Worm (Caenorhabditis elegans) whole organism, L3 larva: ENCODE measurements around the gene F02C12.3.

Source experiments
- R02D3.7 ChIP-seq: fragments of 150-350 bp; optimal IDR thresholded peaks from 2 replicates; lab custom pipeline; 2014; ENCODE audit warnings: missing biosample characterization, missing genetic modification characterization
- ZK546.5 ChIP-seq: sonication (generic microtip); optimal IDR thresholded peaks from 2 replicates; lab custom pipeline; 2017; ENCODE audit warnings: missing biosample characterization, missing genetic modification characterization
- aly-2 ChIP-seq: fragments of 150-350 bp; optimal IDR thresholded peaks from 2 replicates; lab custom pipeline; 2014; ENCODE audit warnings: missing biosample characterization, missing genetic modification characterization
- ama-1 ChIP-seq: fragments of 150-350 bp; optimal IDR thresholded peaks from 2 replicates; lab custom pipeline; 2018
- ceh-16 ChIP-seq: sonication (generic microtip); optimal IDR thresholded peaks from 2 replicates; lab custom pipeline; 2017; ENCODE audit warnings: missing biosample characterization, missing genetic modification characterization
- ceh-28 ChIP-seq: fragments of 150-350 bp; optimal IDR thresholded peaks from 2 replicates; lab custom pipeline; 2014; ENCODE audit warnings: missing biosample characterization, missing genetic modification reagents, missing genetic modification characterization
- ceh-82 ChIP-seq: fragments of 150-350 bp; optimal IDR thresholded peaks from 2 replicates; lab custom pipeline; 2014; ENCODE audit warnings: missing biosample characterization, missing genetic modification characterization
- ceh-9 ChIP-seq: sonication (generic microtip); optimal IDR thresholded peaks from 2 replicates; lab custom pipeline; 2018; ENCODE audit warnings: missing biosample characterization, missing genetic modification characterization
- daf-12 ChIP-seq: fragments of 150-350 bp; optimal IDR thresholded peaks from 2 replicates; lab custom pipeline; 2014; ENCODE audit warnings: missing biosample characterization, missing genetic modification reagents, missing genetic modification characterization
- egl-27 ChIP-seq: sonication (generic microtip); optimal IDR thresholded peaks from 4 replicates; lab custom pipeline; 2017; ENCODE audit warnings: missing biosample characterization, missing genetic modification reagents, missing genetic modification characterization
- egl-5 ChIP-seq: fragments of 150-350 bp; optimal IDR thresholded peaks from 2 replicates; lab custom pipeline; 2017; ENCODE audit warnings: missing biosample characterization, missing genetic modification reagents, missing genetic modification characterization, inconsistent platforms
- elt-1 ChIP-seq: fragments of 150-350 bp; optimal IDR thresholded peaks from 2 replicates; lab custom pipeline; 2014; ENCODE audit warnings: missing biosample characterization, missing genetic modification characterization
- elt-2 ChIP-seq: sonication (generic microtip); optimal IDR thresholded peaks from 2 replicates; lab custom pipeline; 2016; ENCODE audit warnings: missing genetic modification reagents, mild to moderate bottlenecking, missing genetic modification characterization, missing compliant biosample characterization
- elt-3 ChIP-seq, 3 experiments: fragments of 150-350 bp in 1 of 3; sonication (generic microtip) in 2 of 3; optimal IDR thresholded peaks; 2 replicates in 2 of 3; 4 replicates in 1 of 3; lab custom pipeline; 2014 to 2017; ENCODE audit warnings: missing biosample characterization in 3 of 3, missing genetic modification characterization in 3 of 3
- eor-1 ChIP-seq, 2 experiments: fragments of 150-350 bp; optimal IDR thresholded peaks; 2 replicates each; lab custom pipeline; 2014 to 2018; ENCODE audit warnings: missing biosample characterization in 2 of 2, missing genetic modification characterization in 2 of 2
- fkh-10 ChIP-seq: sonication (generic microtip); optimal IDR thresholded peaks from 2 replicates; lab custom pipeline; 2017; ENCODE audit warnings: missing biosample characterization, missing genetic modification reagents, missing genetic modification characterization
- fkh-2 ChIP-seq: fragments of 150-350 bp; optimal IDR thresholded peaks from 2 replicates; lab custom pipeline; 2014; ENCODE audit warnings: missing biosample characterization, missing genetic modification reagents, missing genetic modification characterization
- fos-1 ChIP-seq: fragments of 150-350 bp; optimal IDR thresholded peaks from 2 replicates; lab custom pipeline; 2014; ENCODE audit warnings: missing biosample characterization, missing genetic modification characterization
- hmg-11 ChIP-seq: sonication (generic microtip); optimal IDR thresholded peaks from 2 replicates; lab custom pipeline; 2016; ENCODE audit warnings: missing genetic modification characterization, missing compliant biosample characterization
- jun-1 ChIP-seq: fragments of 150-350 bp; optimal IDR thresholded peaks from 2 replicates; lab custom pipeline; 2014; ENCODE audit warnings: missing biosample characterization, missing genetic modification reagents, missing genetic modification characterization
- lin-15B ChIP-seq: fragments of 150-350 bp; optimal IDR thresholded peaks from 2 replicates; lab custom pipeline; 2014; ENCODE audit warnings: missing biosample characterization, missing genetic modification characterization
- lin-39 ChIP-seq: fragments of 150-350 bp; optimal IDR thresholded peaks from 2 replicates; lab custom pipeline; 2018; ENCODE audit warnings: missing biosample characterization, missing genetic modification reagents, missing genetic modification characterization
- lsy-12 ChIP-seq: sonication (generic microtip); optimal IDR thresholded peaks from 2 replicates; lab custom pipeline; 2016; ENCODE audit warnings: mild to moderate bottlenecking, missing genetic modification characterization, missing compliant biosample characterization
- mdl-1 ChIP-seq: fragments of 150-350 bp; optimal IDR thresholded peaks from 2 replicates; lab custom pipeline; 2014; ENCODE audit warnings: missing biosample characterization, missing genetic modification characterization
- mml-1 ChIP-seq: fragments of 150-350 bp; sonication (generic microtip); optimal IDR thresholded peaks from 3 replicates; lab custom pipeline; 2014; ENCODE audit warnings: missing biosample characterization, missing genetic modification characterization
- nfya-1 ChIP-seq: sonication (generic microtip); optimal IDR thresholded peaks from 2 replicates; lab custom pipeline; 2017; ENCODE audit warnings: missing genetic modification characterization, mild to moderate bottlenecking, missing compliant biosample characterization, antibody characterized with exemption, moderate library complexity; ENCODE audit not compliant: insufficient read depth
- nhr-11 ChIP-seq: fragments of 150-350 bp; optimal IDR thresholded peaks from 2 replicates; lab custom pipeline; 2014; ENCODE audit warnings: missing biosample characterization, missing genetic modification characterization
- nhr-12 ChIP-seq: fragments of 150-350 bp; optimal IDR thresholded peaks from 2 replicates; lab custom pipeline; 2014; ENCODE audit warnings: missing biosample characterization, missing genetic modification characterization
- nhr-23 ChIP-seq: fragments of 150-350 bp; optimal IDR thresholded peaks from 2 replicates; lab custom pipeline; 2014; ENCODE audit warnings: missing biosample characterization, missing genetic modification reagents, missing genetic modification characterization
- nhr-237 ChIP-seq: fragments of 150-350 bp; optimal IDR thresholded peaks from 2 replicates; lab custom pipeline; 2014; ENCODE audit warnings: missing biosample characterization, missing genetic modification characterization
- nhr-25 ChIP-seq: sonication (generic microtip); optimal IDR thresholded peaks from 2 replicates; lab custom pipeline; 2017; ENCODE audit warnings: missing biosample characterization, missing genetic modification characterization
- nhr-28 ChIP-seq: fragments of 150-350 bp; optimal IDR thresholded peaks from 2 replicates; lab custom pipeline; 2014; ENCODE audit warnings: missing biosample characterization, missing genetic modification characterization
- nhr-43 ChIP-seq: sonication (generic microtip); optimal IDR thresholded peaks from 2 replicates; lab custom pipeline; 2016; ENCODE audit warnings: mild to moderate bottlenecking, missing genetic modification characterization, missing compliant biosample characterization; ENCODE audit not compliant: poor library complexity, severe bottlenecking
- nhr-67 ChIP-seq: fragments of 150-350 bp; optimal IDR thresholded peaks from 2 replicates; lab custom pipeline; 2014; ENCODE audit warnings: missing biosample characterization, missing genetic modification characterization
- nhr-76 ChIP-seq: fragments of 150-350 bp; sonication (generic microtip); optimal IDR thresholded peaks from 5 replicates; lab custom pipeline; 2014; ENCODE audit warnings: missing biosample characterization, missing genetic modification characterization
- nhr-77 ChIP-seq: fragments of 150-350 bp; optimal IDR thresholded peaks from 2 replicates; lab custom pipeline; 2014; ENCODE audit warnings: missing biosample characterization, missing genetic modification characterization
- pha-4 ChIP-seq: fragments of 150-350 bp; optimal IDR thresholded peaks from 2 replicates; lab custom pipeline; 2014; ENCODE audit warnings: missing biosample characterization, missing genetic modification reagents, missing genetic modification characterization
- pqm-1 ChIP-seq: fragments of 150-350 bp; optimal IDR thresholded peaks from 2 replicates; lab custom pipeline; 2017; ENCODE audit warnings: missing biosample characterization, missing genetic modification characterization, inconsistent platforms
- sea-2 ChIP-seq: fragments of 150-350 bp; sonication (generic microtip); optimal IDR thresholded peaks from 4 replicates; lab custom pipeline; 2014; ENCODE audit warnings: missing biosample characterization, missing genetic modification reagents, missing genetic modification characterization
- skn-1 ChIP-seq: fragments of 150-350 bp; optimal IDR thresholded peaks from 2 replicates; lab custom pipeline; 2014; ENCODE audit warnings: missing biosample characterization, missing genetic modification characterization
- snpc-4 ChIP-seq: fragments of 150-350 bp; optimal IDR thresholded peaks from 2 replicates; lab custom pipeline; 2014; ENCODE audit warnings: missing biosample characterization, missing genetic modification characterization
- tbx-2 ChIP-seq: sonication (generic microtip); optimal IDR thresholded peaks from 2 replicates; lab custom pipeline; 2016; ENCODE audit warnings: mild to moderate bottlenecking, missing genetic modification characterization, missing compliant biosample characterization
- unc-39 ChIP-seq: sonication (generic microtip); optimal IDR thresholded peaks from 4 replicates; lab custom pipeline; 2017; ENCODE audit warnings: missing biosample characterization, missing genetic modification characterization
- unc-62 ChIP-seq: fragments of 150-350 bp; sonication (generic microtip); optimal IDR thresholded peaks from 4 replicates; lab custom pipeline; 2014; ENCODE audit warnings: missing biosample characterization, missing genetic modification reagents, missing genetic modification characterization
- zag-1 ChIP-seq: fragments of 150-350 bp; optimal IDR thresholded peaks from 2 replicates; lab custom pipeline; 2014; ENCODE audit warnings: missing biosample characterization, missing genetic modification characterization
- ztf-11 ChIP-seq: fragments of 150-350 bp; optimal IDR thresholded peaks from 2 replicates; lab custom pipeline; 2014; ENCODE audit warnings: missing biosample characterization, missing genetic modification characterization
- ztf-4 ChIP-seq: fragments of 150-350 bp; optimal IDR thresholded peaks from 2 replicates; lab custom pipeline; 2014; ENCODE audit warnings: missing biosample characterization, missing genetic modification characterization

F02C12.3 gene

ce11 chrX:13352164-13352563, 44.6 kb upstream of the F02C12.3 start:
- TF ChIP-seq lsy-12 (tag; lab: Kevin White, UChicago) (no peak), pha-4 (tag; lab: Kevin White, UChicago) (peak; percentile 7), sea-2 (no peak), tbx-2 (tag; lab: Kevin White, UChicago) (no peak), nhr-11 (tag; lab: Kevin White, UChicago) (no peak), nhr-23 (tag; lab: Kevin White, UChicago) (no peak), nhr-43 (tag; lab: Kevin White, UChicago) (peak; percentile 7), daf-12 (no peak), fos-1 (tag; lab: Kevin White, UChicago) (no peak), nhr-76 (tag; lab: Kevin White, UChicago) (no peak), elt-2 (peak; percentile 13), pqm-1 (tag; lab: Kevin White, UChicago) (peak; percentile 42), nfya-1 (tag; lab: Kevin White, UChicago) (no peak), ama-1 (no peak), ceh-16 (tag; lab: Kevin White, UChicago) (no peak), fkh-10 (GFP tag; lab: Kevin White, UChicago) (no peak)

DNA sequence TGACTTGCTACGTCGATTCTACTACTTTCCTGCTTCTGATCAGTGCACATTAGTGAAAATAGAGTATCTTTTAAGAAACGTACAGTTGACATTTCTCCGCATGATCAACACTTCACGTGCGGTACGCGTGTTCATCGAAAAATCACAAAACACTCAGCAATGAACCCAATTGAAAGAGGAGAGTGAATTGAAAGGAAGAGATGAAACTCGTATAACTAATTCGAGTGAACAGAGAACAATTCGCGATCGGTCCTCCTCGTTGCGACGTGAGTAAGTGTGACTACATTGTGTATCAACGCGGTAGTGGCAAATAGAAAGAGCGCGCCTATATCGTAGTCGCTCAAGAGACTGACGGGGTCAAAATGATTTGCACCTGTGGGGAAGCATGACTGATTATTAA, 43.2 kb upstream of the F02C12.3 start:
- TF ChIP-seq nhr-76 (tag; lab: Kevin White, UChicago) (peak; percentile 49), nhr-43 (tag; lab: Kevin White, UChicago) (peak; percentile 96), unc-62 (GFP tag; lab: Kevin White, UChicago) (no peak), aly-2 (no peak), nhr-25 (tag; lab: Kevin White, UChicago) (peak; percentile 82), nfya-1 (tag; lab: Kevin White, UChicago) (peak; percentile 39), nhr-11 (tag; lab: Kevin White, UChicago) (peak; percentile 52), nhr-12 (tag; lab: Kevin White, UChicago) (no peak), lin-15B (tag; lab: Kevin White, UChicago) (no peak), nhr-77 (no peak), pqm-1 (tag; lab: Kevin White, UChicago) (peak; percentile 84), ceh-9 (tag; lab: Kevin White, UChicago) (no peak), ama-1 (peak; percentile 32), fos-1 (tag; lab: Kevin White, UChicago) (peak; percentile 40), skn-1 (tag; lab: Kevin White, UChicago) (no peak), nhr-67 (tag; lab: Kevin White, UChicago) (no peak), ceh-16 (tag; lab: Kevin White, UChicago) (no peak), elt-2 (peak; percentile 82), mml-1 (tag; lab: Kevin White, UChicago) (peak; percentile 85), egl-27 (tag; lab: Kevin White, UChicago) (peak; percentile 13), daf-12 (no peak), nhr-237 (tag; lab: Kevin White, UChicago) (no peak), hmg-11 (tag; lab: Kevin White, UChicago) (no peak), snpc-4 (no peak), zag-1 (no peak), lsy-12 (tag; lab: Kevin White, UChicago) (peak; percentile 67), ceh-28 (tag; lab: Kevin White, UChicago) (peak; percentile 6), tbx-2 (tag; lab: Kevin White, UChicago) (peak; percentile 44), ztf-11 (no peak), fkh-10 (GFP tag; lab: Kevin White, UChicago) (no peak), lin-39 (peak; percentile 43), R02D3.7 (tag; lab: Kevin White, UChicago) (no peak), egl-5 (tag; lab: Kevin White, UChicago) (peak; percentile 43), nhr-23 (tag; lab: Kevin White, UChicago) (peak; percentile 89), nhr-28 (tag; lab: Kevin White, UChicago) (no peak), unc-39 (tag; lab: Kevin White, UChicago) (no peak), ztf-4 (tag; lab: Kevin White, UChicago) (no peak), sea-2 (no peak), eor-1 (tag; optimal IDR thresholded peaks at IDR 0.05; lab: Kevin White, UChicago) (no peak), ZK546.5 (tag; lab: Kevin White, UChicago) (no peak), elt-1 (tag; lab: Kevin White, UChicago) (no peak), pha-4 (tag; lab: Kevin White, UChicago) (peak; percentile 75), fkh-2 (tag; lab: Kevin White, UChicago) (no peak), elt-3 (tag; optimal IDR thresholded peaks at IDR 0.05; lab: Kevin White, UChicago) (peak in 1 of 3 experiments; percentile 26), ceh-82 (tag; lab: Kevin White, UChicago) (no peak), mdl-1 (tag; lab: Kevin White, UChicago) (peak; percentile 33), jun-1 (tag; lab: Kevin White, UChicago) (peak; percentile 93)
